Worm (Caenorhabditis elegans) whole organism, midembryonic: ENCODE results near the gene C04G2.10.

Experiments used
- T22C8.4 ChIP-seq: fragments of 200-800 bp; sonication (Bioruptor generic); IDR thresholded peaks from 2 replicates; pipeline ENCODE4 v1.3.6; 2022; ENCODE audit warnings: missing genetic modification characterization, missing compliant biosample characterization
- cog-1 ChIP-seq: sonication (generic microtip); optimal IDR thresholded peaks from 2 replicates; lab custom pipeline; 2016; ENCODE audit warnings: missing genetic modification characterization, missing compliant biosample characterization
- flt-1 ChIP-seq: fragments of 200-800 bp; sonication (Bioruptor generic); IDR thresholded peaks from 2 replicates; pipeline ENCODE4 v1.3.6; 2022; ENCODE audit warnings: missing genetic modification characterization, missing compliant biosample characterization
- klf-2 ChIP-seq: fragments of 200-800 bp; sonication (Bioruptor generic); conservative IDR thresholded peaks from 2 replicates; pipeline ENCODE4 v1.3.6; 2022; ENCODE audit warnings: missing genetic modification reagents, missing genetic modification characterization, missing compliant biosample characterization
- ref-1 ChIP-seq: fragments of 200-800 bp; sonication (Bioruptor generic); conservative IDR thresholded peaks from 2 replicates; pipeline ENCODE4 v1.3.6; 2022; ENCODE audit warnings: missing genetic modification reagents, missing genetic modification characterization, missing compliant biosample characterization
- tab-1 ChIP-seq: fragments of 200-800 bp; sonication (Bioruptor generic); IDR thresholded peaks from 2 replicates; pipeline ENCODE4 v1.3.6; 2022; ENCODE audit warnings: missing genetic modification characterization, missing compliant biosample characterization
- ztf-23 ChIP-seq: fragments of 200-800 bp; sonication (Bioruptor generic); IDR thresholded peaks from 2 replicates; pipeline ENCODE4 v1.3.6; 2022; ENCODE audit warnings: missing genetic modification reagents, missing genetic modification characterization, missing compliant biosample characterization

- TF ChIP-seq tab-1 (GFP tag; lab: Robert Waterston, UW) (no peak), cog-1 (tag; lab: Kevin White, UChicago) (no peak), ref-1 (no peak), T22C8.4 (no peak), flt-1 (no peak), ztf-23 (no peak), klf-2 (GFP tag; lab: Robert Waterston, UW) (no peak)
Measured at ce11 chrIV:10089777-10090176, 25.5 kb upstream of the C04G2.10 start, which contains the start of gene ttr-39.
